Worm (Caenorhabditis elegans) whole organism, L1 larva: ENCODE data around the gene odr-7.

Source experiments
- C04F5.9 ChIP-seq: sonication (generic microtip); optimal IDR thresholded peaks from 2 replicates; lab custom pipeline; 2016; ENCODE audit warnings: missing genetic modification characterization, missing compliant biosample characterization
- C16A3.4 ChIP-seq: fragments of 150-350 bp; optimal IDR thresholded peaks from 2 replicates; lab custom pipeline; 2014; ENCODE audit warnings: missing biosample characterization, missing genetic modification characterization
- F16B12.6 ChIP-seq: fragments of 150-350 bp; optimal IDR thresholded peaks from 2 replicates; lab custom pipeline; 2014; ENCODE audit warnings: missing biosample characterization, missing genetic modification characterization
- aly-2 ChIP-seq: fragments of 150-350 bp; optimal IDR thresholded peaks from 2 replicates; lab custom pipeline; 2014; ENCODE audit warnings: missing biosample characterization, missing genetic modification characterization
- ama-1 ChIP-seq: fragments of 150-350 bp; optimal IDR thresholded peaks from 2 replicates; lab custom pipeline; 2014
- blmp-1 ChIP-seq: fragments of 150-350 bp; optimal IDR thresholded peaks from 2 replicates; lab custom pipeline; 2014; ENCODE audit warnings: missing biosample characterization, missing genetic modification characterization
- ceh-63 ChIP-seq: fragments of 200-800 bp; sonication (Bioruptor generic); optimal IDR thresholded peaks from 2 replicates; lab custom pipeline; 2018; ENCODE audit warnings: mild to moderate bottlenecking, missing genetic modification characterization, missing compliant biosample characterization
- ceh-90 ChIP-seq: sonication (generic microtip); optimal IDR thresholded peaks from 2 replicates; lab custom pipeline; 2016; ENCODE audit warnings: missing genetic modification characterization, missing compliant biosample characterization
- efl-3 ChIP-seq: fragments of 200-800 bp; sonication (Bioruptor generic); optimal IDR thresholded peaks from 2 replicates; lab custom pipeline; 2018; ENCODE audit warnings: mild to moderate bottlenecking, missing genetic modification characterization, missing compliant biosample characterization
- egl-13 ChIP-seq: sonication (generic microtip); optimal IDR thresholded peaks from 2 replicates; lab custom pipeline; 2016; ENCODE audit warnings: missing genotype, missing genetic modification reagents, missing genetic modification characterization, missing compliant biosample characterization
- elt-2 ChIP-seq: sonication (generic microtip); optimal IDR thresholded peaks from 2 replicates; lab custom pipeline; 2016; ENCODE audit warnings: missing genetic modification characterization, mild to moderate bottlenecking, inconsistent platforms, missing compliant biosample characterization, missing genetic modification reagents
- elt-3 ChIP-seq, 6 experiments: fragments of 150-350 bp in 1 of 6; sonication (generic microtip); optimal IDR thresholded peaks; 2 replicates each; lab custom pipeline; 2017 to 2018; ENCODE audit warnings: missing biosample characterization in 6 of 6, missing genetic modification characterization in 6 of 6, inconsistent platforms in 1 of 6
- ets-5 ChIP-seq: fragments of 200-800 bp; sonication (Bioruptor generic); IDR thresholded peaks from 2 replicates; pipeline ENCODE4 v1.3.6; 2022; ENCODE audit warnings: missing genetic modification characterization, missing compliant biosample characterization
- fkh-8 ChIP-seq: sonication (generic microtip); optimal IDR thresholded peaks from 2 replicates; lab custom pipeline; 2016; ENCODE audit warnings: mild to moderate bottlenecking, missing genetic modification characterization, missing compliant biosample characterization
- fos-1 ChIP-seq: fragments of 150-350 bp; optimal IDR thresholded peaks from 2 replicates; lab custom pipeline; 2014; ENCODE audit warnings: missing biosample characterization, missing genetic modification characterization
- grh-1 ChIP-seq: fragments of 200-800 bp; sonication (Bioruptor generic); IDR thresholded peaks from 2 replicates; pipeline ENCODE4 v1.3.6; 2022; ENCODE audit warnings: missing genetic modification reagents, missing genetic modification characterization, missing compliant biosample characterization
- hlh-17 ChIP-seq: fragments of 200-800 bp; sonication (Bioruptor generic); optimal IDR thresholded peaks from 2 replicates; lab custom pipeline; 2018; ENCODE audit warnings: missing genetic modification characterization, mild to moderate bottlenecking, missing compliant biosample characterization, moderate library complexity, borderline replicate concordance
- hpl-2 ChIP-seq: fragments of 150-350 bp; optimal IDR thresholded peaks from 2 replicates; lab custom pipeline; 2014; ENCODE audit warnings: missing biosample characterization, missing genetic modification reagents, missing genetic modification characterization
- isw-1 ChIP-seq: fragments of 200-800 bp; sonication (Bioruptor generic); IDR thresholded peaks from 2 replicates; pipeline ENCODE4 v1.3.6; 2022; ENCODE audit warnings: missing genetic modification characterization, missing compliant biosample characterization
- lin-13 ChIP-seq: fragments of 150-350 bp; optimal IDR thresholded peaks from 2 replicates; lab custom pipeline; 2014; ENCODE audit warnings: missing biosample characterization, missing genetic modification reagents, missing genetic modification characterization
- lin-14 ChIP-seq: fragments of 200-800 bp; sonication (Bioruptor generic); optimal IDR thresholded peaks from 2 replicates; lab custom pipeline; 2018; ENCODE audit warnings: mild to moderate bottlenecking, missing genetic modification characterization, moderate library complexity, missing compliant biosample characterization
- lin-15B ChIP-seq: fragments of 150-350 bp; sonication (generic microtip); optimal IDR thresholded peaks from 3 replicates; lab custom pipeline; 2014; ENCODE audit warnings: missing biosample characterization, missing genetic modification characterization
- lin-35 ChIP-seq, 2 experiments: fragments of 150-350 bp; optimal IDR thresholded peaks; 2 replicates each; lab custom pipeline; 2014; ENCODE audit warnings: missing biosample characterization in 2 of 2, missing genetic modification characterization in 2 of 2, missing genetic modification reagents in 2 of 2
- lir-3 ChIP-seq: sonication (generic microtip); optimal IDR thresholded peaks from 2 replicates; lab custom pipeline; 2016; ENCODE audit warnings: mild to moderate bottlenecking, missing genetic modification characterization, moderate library complexity, missing compliant biosample characterization; ENCODE audit not compliant: poor library complexity
- lsy-2 ChIP-seq, 2 experiments: fragments of 150-350 bp; optimal IDR thresholded peaks; 2 replicates each; lab custom pipeline; 2014; ENCODE audit warnings: missing biosample characterization in 2 of 2, missing genetic modification characterization in 2 of 2
- mab-9 ChIP-seq: fragments of 200-800 bp; sonication (Bioruptor generic); IDR thresholded peaks from 2 replicates; pipeline ENCODE4 v1.3.6; 2022; ENCODE audit warnings: missing genetic modification reagents, missing genetic modification characterization, missing compliant biosample characterization
- mdl-1 ChIP-seq, 2 experiments: fragments of 150-350 bp; optimal IDR thresholded peaks; 2 replicates each; lab custom pipeline; 2014 to 2017; ENCODE audit warnings: missing biosample characterization in 2 of 2, missing genetic modification characterization in 2 of 2, inconsistent platforms in 1 of 2
- mef-2 ChIP-seq: fragments of 150-350 bp; optimal IDR thresholded peaks from 2 replicates; lab custom pipeline; 2014; ENCODE audit warnings: missing biosample characterization, missing genetic modification characterization
- nhr-19 ChIP-seq: fragments of 200-800 bp; sonication (Bioruptor generic); conservative IDR thresholded peaks from 2 replicates; pipeline ENCODE4 v1.3.6; 2022; ENCODE audit warnings: missing genetic modification characterization, missing compliant biosample characterization
- nhr-20 ChIP-seq: sonication (generic microtip); optimal IDR thresholded peaks from 2 replicates; lab custom pipeline; 2016; ENCODE audit warnings: mild to moderate bottlenecking, missing genetic modification characterization, missing compliant biosample characterization
- nhr-71 ChIP-seq: sonication (generic microtip); optimal IDR thresholded peaks from 2 replicates; lab custom pipeline; 2016; ENCODE audit warnings: mild to moderate bottlenecking, missing genetic modification characterization, moderate library complexity, missing compliant biosample characterization
- nhr-76 ChIP-seq: sonication (generic microtip); optimal IDR thresholded peaks from 2 replicates; lab custom pipeline; 2017; ENCODE audit warnings: missing biosample characterization, missing genetic modification characterization
- nhr-84 ChIP-seq: sonication (generic microtip); optimal IDR thresholded peaks from 2 replicates; lab custom pipeline; 2017; ENCODE audit warnings: missing biosample characterization, missing genetic modification characterization
- nhr-85 ChIP-seq: sonication (generic microtip); peaks from one replicate; lab custom pipeline; 2016; ENCODE audit warnings: missing genetic modification characterization, inconsistent platforms, missing compliant biosample characterization
- nhr-90 ChIP-seq: sonication (generic microtip); optimal IDR thresholded peaks from 2 replicates; lab custom pipeline; 2016; ENCODE audit warnings: mild to moderate bottlenecking, missing genetic modification characterization, missing compliant biosample characterization; ENCODE audit not compliant: poor library complexity
- pax-3 ChIP-seq: fragments of 200-800 bp; sonication (Bioruptor generic); optimal IDR thresholded peaks from 2 replicates; lab custom pipeline; 2018; ENCODE audit warnings: mild to moderate bottlenecking, missing genetic modification characterization, moderate library complexity, missing compliant biosample characterization
- rnt-1 ChIP-seq: sonication (generic microtip); optimal IDR thresholded peaks from 2 replicates; lab custom pipeline; 2016; ENCODE audit warnings: mild to moderate bottlenecking, missing genetic modification characterization, moderate library complexity, missing compliant biosample characterization
- snu-23 ChIP-seq: sonication (generic microtip); optimal IDR thresholded peaks from 2 replicates; lab custom pipeline; 2016; ENCODE audit warnings: missing genetic modification characterization, missing compliant biosample characterization
- sptf-1 ChIP-seq: fragments of 150-350 bp; optimal IDR thresholded peaks from 2 replicates; lab custom pipeline; 2014; ENCODE audit warnings: missing biosample characterization, missing genetic modification characterization
- sup-37 ChIP-seq: fragments of 200-800 bp; sonication (Bioruptor generic); optimal IDR thresholded peaks from 2 replicates; lab custom pipeline; 2018; ENCODE audit warnings: mild to moderate bottlenecking, missing genetic modification characterization, missing compliant biosample characterization
- swsn-7 ChIP-seq: sonication (generic microtip); optimal IDR thresholded peaks from 2 replicates; lab custom pipeline; 2016; ENCODE audit warnings: missing genetic modification characterization, missing compliant biosample characterization
- tbx-2 ChIP-seq: sonication (generic microtip); optimal IDR thresholded peaks from 2 replicates; lab custom pipeline; 2016; ENCODE audit warnings: missing genetic modification characterization, missing compliant biosample characterization
- unc-130 ChIP-seq: fragments of 150-350 bp; optimal IDR thresholded peaks from 2 replicates; lab custom pipeline; 2017; ENCODE audit warnings: missing biosample characterization, missing genetic modification characterization, inconsistent platforms
- unc-30 ChIP-seq: sonication (generic microtip); optimal IDR thresholded peaks from 2 replicates; lab custom pipeline; 2017; ENCODE audit warnings: missing biosample characterization, missing genetic modification characterization
- unc-98 ChIP-seq: fragments of 200-800 bp; sonication (Bioruptor generic); IDR thresholded peaks from 2 replicates; pipeline ENCODE4 v1.3.6; 2022; ENCODE audit warnings: missing genetic modification characterization, missing compliant biosample characterization
- ztf-4 ChIP-seq: fragments of 150-350 bp; optimal IDR thresholded peaks from 2 replicates; lab custom pipeline; 2014; ENCODE audit warnings: missing biosample characterization, missing genetic modification characterization

odr-7 gene

DNA sequence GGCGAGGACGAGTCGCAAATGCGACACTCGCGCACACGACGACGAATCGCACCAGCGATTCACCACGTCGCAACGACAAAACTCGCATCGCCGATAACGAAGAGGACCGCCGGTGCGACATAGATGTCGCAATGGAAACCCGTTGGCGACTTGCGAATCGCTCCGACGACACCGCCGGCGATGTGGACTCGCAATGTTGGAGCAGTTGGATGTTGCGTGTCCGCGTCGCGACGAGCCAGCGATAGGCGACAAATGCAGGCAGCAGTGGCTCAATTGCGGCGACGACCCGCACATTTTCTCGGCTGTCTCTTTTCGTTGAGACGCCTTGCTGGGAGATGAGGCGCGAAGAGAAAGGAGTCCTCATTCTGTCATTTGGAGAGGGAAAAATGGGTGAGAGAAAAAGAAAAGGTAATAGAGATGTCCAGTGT lies 9.3 kb downstream of the odr-7 start (continued):
- no peak for TF ChIP-seq nhr-76
- TF ChIP-seq isw-1 (GFP tag; lab: Robert Waterston, UW): peak; percentile 16; the same call in 1 of the 2 replicates
- TF ChIP-seq hpl-2 (GFP tag; lab: Kevin White, UChicago): no peak
- no peak for TF ChIP-seq efl-3 (GFP tag; lab: Kevin White, UChicago)
- TF ChIP-seq egl-13 (tag; lab: Kevin White, UChicago): peak; percentile 54
- TF ChIP-seq lir-3 (tag; lab: Kevin White, UChicago): no peak
- TF ChIP-seq unc-30 (tag; lab: Kevin White, UChicago): no peak
- peak; percentile 27 for TF ChIP-seq tbx-2 (tag; lab: Kevin White, UChicago)
- no peak for TF ChIP-seq mab-9 (GFP tag; lab: Robert Waterston, UW)
- TF ChIP-seq nhr-90 (tag; lab: Kevin White, UChicago): no peak
- TF ChIP-seq C04F5.9: no peak
- TF ChIP-seq lin-13 (GFP tag; lab: Kevin White, UChicago): no peak
- no peak for TF ChIP-seq grh-1
- TF ChIP-seq aly-2 (tag; lab: Kevin White, UChicago): no peak
- no peak for TF ChIP-seq lsy-2 (tag; optimal IDR thresholded peaks at IDR 0.05; lab: Kevin White, UChicago)
- TF ChIP-seq nhr-84 (tag; lab: Kevin White, UChicago): no peak
- TF ChIP-seq fos-1: no peak
- no peak for TF ChIP-seq ceh-63
- no peak for TF ChIP-seq F16B12.6 (tag; lab: Kevin White, UChicago)
- TF ChIP-seq ama-1 (lab: Kevin White, UChicago): no peak
- no peak for TF ChIP-seq C16A3.4 (tag; lab: Kevin White, UChicago)
- TF ChIP-seq hlh-17: no peak
- TF ChIP-seq sup-37: no peak
- no peak for TF ChIP-seq nhr-85 (tag; lab: Kevin White, UChicago)
- TF ChIP-seq lin-15B (tag; lab: Kevin White, UChicago): no peak
- no peak for TF ChIP-seq unc-98
- TF ChIP-seq ets-5 (GFP tag; lab: Robert Waterston, UW): no peak
- TF ChIP-seq mdl-1 (tag; optimal IDR thresholded peaks at IDR 0.05; lab: Kevin White, UChicago): no peak
- TF ChIP-seq elt-3 (tag; optimal IDR thresholded peaks at IDR 0.05; lab: Kevin White, UChicago): no peak
- TF ChIP-seq mef-2 (tag; lab: Kevin White, UChicago): no peak
- peak; percentile 90 for TF ChIP-seq fkh-8 (tag; lab: Kevin White, UChicago)
- TF ChIP-seq blmp-1 (tag; lab: Kevin White, UChicago): peak; percentile 79
- TF ChIP-seq, all 84 proteins: peak for 27

DNA sequence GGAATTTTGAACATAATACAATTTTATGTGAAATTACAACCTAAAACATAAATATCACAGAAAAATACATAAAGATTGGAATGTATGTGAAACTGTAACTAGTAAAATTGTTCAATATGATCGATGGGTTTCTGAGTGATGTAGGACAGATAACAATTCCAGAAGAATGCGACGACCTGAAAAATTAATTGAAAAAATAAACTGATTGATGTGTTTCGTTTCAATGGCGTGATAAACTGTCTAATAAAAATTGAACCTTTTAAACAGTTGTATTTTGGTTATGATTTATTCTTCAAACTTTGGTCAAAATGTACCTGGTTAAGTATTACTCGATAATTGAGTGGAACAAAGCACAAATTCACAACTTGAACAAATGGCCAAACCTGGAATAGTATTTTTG lies 10.2 kb downstream of the odr-7 start:
- TF ChIP-seq nhr-20 (tag; lab: Kevin White, UChicago): no peak
- no peak for TF ChIP-seq ceh-90 (tag; lab: Kevin White, UChicago)
- no peak for TF ChIP-seq unc-98
- no peak for TF ChIP-seq nhr-19 (GFP tag; lab: Robert Waterston, UW)
- no peak for TF ChIP-seq swsn-7 (tag; lab: Kevin White, UChicago)
- TF ChIP-seq hlh-17: no peak
- TF ChIP-seq sptf-1 (tag; lab: Kevin White, UChicago): no peak
- no peak for TF ChIP-seq pax-3

DNA sequence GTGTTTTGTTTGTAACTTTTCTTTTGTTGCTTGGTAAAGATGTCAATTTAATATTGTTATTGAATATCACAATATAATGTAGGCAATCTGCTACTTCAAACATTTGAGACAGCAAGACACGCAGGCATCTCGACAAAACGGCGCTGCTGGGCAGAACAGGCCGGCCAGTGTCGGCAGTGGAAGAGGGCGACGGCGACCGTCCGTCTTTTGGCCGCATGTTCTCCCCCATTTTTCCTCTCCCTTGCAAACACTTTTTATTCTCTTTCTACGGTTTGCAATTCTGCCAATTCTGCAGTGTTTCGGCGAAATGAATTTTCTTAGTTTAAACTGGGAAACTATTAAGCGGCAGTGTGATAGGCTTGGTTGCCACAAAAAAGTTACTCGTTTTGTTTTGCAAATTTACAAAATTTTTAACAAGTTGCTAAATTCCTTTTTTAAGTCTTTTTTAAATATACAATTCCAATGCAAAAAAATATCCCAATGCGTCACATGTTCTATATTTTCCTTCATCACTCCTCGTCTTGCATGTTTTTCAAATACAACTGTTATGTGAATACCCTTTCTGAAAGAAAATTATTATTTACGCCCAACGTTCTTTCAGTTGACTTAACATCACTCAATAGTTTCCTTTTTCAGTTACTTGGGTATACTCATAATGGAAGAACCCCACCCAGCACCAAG lies 12.1 kb downstream of the odr-7 start, which contains the start of gene T18D3.6:
Gene T18D3.6 (plus strand): TSS at position 631 of the 681 bp plus-strand sequence.
- TF ChIP-seq rnt-1 (tag; lab: Kevin White, UChicago) (peak; percentile 19), snu-23 (GFP tag; lab: Kevin White, UChicago) (peak; percentile 25), fkh-8 (tag; lab: Kevin White, UChicago) (no peak), ztf-4 (tag; lab: Kevin White, UChicago) (no peak), elt-2 (tag; lab: Kevin White, UChicago) (peak; percentile 3), nhr-20 (tag; lab: Kevin White, UChicago) (peak; percentile 23), lin-15B (tag; lab: Kevin White, UChicago) (no peak), blmp-1 (tag; lab: Kevin White, UChicago) (peak; percentile 4), nhr-71 (peak; percentile 4), lin-14 (peak; percentile 60), unc-130 (tag; lab: Kevin White, UChicago) (no peak), lin-35 (GFP tag; optimal IDR thresholded peaks at IDR 0.05; lab: Kevin White, UChicago) (peak in 1 of 2 experiments; percentile 15), mdl-1 (tag; optimal IDR thresholded peaks at IDR 0.05; lab: Kevin White, UChicago) (peak in 1 of 2 experiments; percentile 7)
